Worm (Caenorhabditis elegans): ENCODE results near the gene cyp-31A5.

cyp-31A5 gene

DNA sequence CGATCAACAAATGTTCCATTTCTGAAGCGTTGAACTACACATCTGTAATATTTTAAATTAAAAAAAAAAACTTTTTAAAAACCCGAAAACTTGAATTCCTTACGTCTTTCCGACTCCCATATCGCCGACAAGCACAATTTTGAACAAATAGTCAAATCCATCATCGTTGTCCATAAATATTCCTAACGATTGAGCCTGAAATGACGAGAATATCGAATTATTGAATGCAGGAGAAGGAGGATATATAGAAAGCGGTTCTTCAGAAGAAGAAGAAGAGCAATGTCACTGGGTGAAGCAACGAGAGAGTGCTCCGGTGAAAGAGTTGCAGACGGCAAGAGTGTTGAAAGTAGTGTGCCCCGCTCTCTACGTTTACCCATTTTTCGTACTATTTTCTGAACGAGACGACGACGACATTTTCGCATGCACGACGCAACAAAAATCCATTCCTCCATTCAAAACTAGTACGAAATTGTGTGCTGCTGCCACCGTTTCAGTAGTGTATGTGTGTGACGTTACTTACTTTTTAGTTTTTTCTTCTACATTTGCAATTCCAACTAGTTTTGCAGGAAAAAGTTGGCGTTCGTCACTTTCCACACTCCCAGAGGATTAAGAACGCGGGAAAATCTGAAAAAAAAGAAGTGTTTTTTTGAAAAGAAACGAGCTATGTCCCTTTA is 17.2 kb upstream of the cyp-31A5 start, which contains the start of gene rab-19:
Gene rab-19 (minus strand): TSS at position 624 of the 674 bp plus-strand sequence.
- TF ChIP-seq snu-23 (GFP tag; optimal IDR thresholded peaks at IDR 0.05) (peak; percentile 42), egl-13 (tag; optimal IDR thresholded peaks at IDR 0.05) (no peak), ceh-82 (tag; optimal IDR thresholded peaks at IDR 0.05) (peak in 2 of 3 experiments; percentile 22 to 43), unc-130 (tag; optimal IDR thresholded peaks at IDR 0.05) (no peak), fkh-8 (tag; optimal IDR thresholded peaks at IDR 0.05) (peak; percentile 26), xbp-1 (tag; optimal IDR thresholded peaks at IDR 0.05) (peak; percentile 14), efl-1 (optimal IDR thresholded peaks at IDR 0.05) (peak; percentile 19 to 28), efl-1 (GFP tag; optimal IDR thresholded peaks at IDR 0.05 in 1 of 2) (peak in 1 of 2 experiments; percentile 9), nhr-47 (tag; optimal IDR thresholded peaks at IDR 0.05) (peak; percentile 17), isw-1 (GFP tag; IDR thresholded peaks at IDR 0.05) (no peak), ceh-8 (GFP tag; optimal IDR thresholded peaks at IDR 0.05) (no peak), swsn-7 (tag; optimal IDR thresholded peaks at IDR 0.05) (peak; percentile 18), nhr-77 (tag; optimal IDR thresholded peaks at IDR 0.05) (no peak), lsy-2 (tag; optimal IDR thresholded peaks at IDR 0.05) (peak; percentile 1 to 23), nhr-71 (tag; optimal IDR thresholded peaks at IDR 0.05) (peak; percentile 27), lin-35 (GFP tag; optimal IDR thresholded peaks at IDR 0.05) (peak in 1 of 2 experiments; percentile 30)

DNA sequence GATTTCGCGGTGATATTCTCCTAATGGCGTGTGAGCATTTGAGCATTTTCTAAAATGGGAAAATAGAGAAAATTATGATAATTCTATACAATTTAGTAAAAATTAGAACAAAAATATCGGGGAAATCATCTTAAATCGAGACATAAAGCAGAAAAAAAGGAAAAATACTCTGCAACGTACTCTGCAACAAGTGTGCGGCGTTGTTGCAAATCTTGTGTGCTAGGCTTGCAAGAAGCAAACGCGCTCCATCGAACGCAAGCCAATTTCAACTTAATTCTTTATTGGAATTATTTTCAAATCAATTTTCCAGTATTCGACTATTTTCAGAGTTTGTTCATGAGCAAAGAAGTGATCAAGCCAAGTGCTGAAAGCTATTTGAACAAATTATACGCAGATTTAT is 15.0 kb upstream of the cyp-31A5 start, which contains the start of the genes Y62E10A.20, Y62E10A.23 and mdt-9:
Gene Y62E10A.20 (minus strand): TSS at position 49 of the 400 bp plus-strand sequence.
Gene Y62E10A.23 (plus strand): TSS at position 282 of the 400 bp plus-strand sequence.
Gene mdt-9 (plus strand): TSS at position 338 of the 400 bp plus-strand sequence.
- TF ChIP-seq lsy-2 (tag; optimal IDR thresholded peaks at IDR 0.05): peak; percentile 81 to 91
- TF ChIP-seq nhr-90 (tag; optimal IDR thresholded peaks at IDR 0.05; ENCODE audit: poor library complexity): peak; percentile 65
- peak; percentile 78 for TF ChIP-seq nhr-85 (tag)
- peak; percentile 65 for TF ChIP-seq lir-3 (tag; optimal IDR thresholded peaks at IDR 0.05; ENCODE audit: poor library complexity)
- no peak for TF ChIP-seq tlp-1 (tag; optimal IDR thresholded peaks at IDR 0.05)
- TF ChIP-seq sptf-1 (tag; optimal IDR thresholded peaks at IDR 0.05): no peak
- TF ChIP-seq xbp-1 (tag; optimal IDR thresholded peaks at IDR 0.05): peak; percentile 75
- no peak for TF ChIP-seq ceh-8 (GFP tag; optimal IDR thresholded peaks at IDR 0.05)
- TF ChIP-seq mdl-1 (tag; optimal IDR thresholded peaks at IDR 0.05): peak in 1 of 2 experiments; percentile 69
- TF ChIP-seq unc-30 (tag; optimal IDR thresholded peaks at IDR 0.05): no peak
- TF ChIP-seq nhr-77 (tag; optimal IDR thresholded peaks at IDR 0.05): peak; percentile 41
- TF ChIP-seq lin-13 (GFP tag; optimal IDR thresholded peaks at IDR 0.05): peak; percentile 79
- no peak for TF ChIP-seq nhr-28 (tag; optimal IDR thresholded peaks at IDR 0.05)
- TF ChIP-seq C34B4.2 (tag; optimal IDR thresholded peaks at IDR 0.05): no peak
- TF ChIP-seq nhr-71 (tag; optimal IDR thresholded peaks at IDR 0.05): peak; percentile 84
- TF ChIP-seq nhr-47 (tag; optimal IDR thresholded peaks at IDR 0.05): peak; percentile 84
- peak; percentile 31 for TF ChIP-seq pax-3 (tag; optimal IDR thresholded peaks at IDR 0.05)
- TF ChIP-seq nhr-20 (tag; optimal IDR thresholded peaks at IDR 0.05): peak; percentile 72
- no peak for TF ChIP-seq sup-37 (GFP tag; optimal IDR thresholded peaks at IDR 0.05)
- peak; percentile 24 for TF ChIP-seq C04F5.9 (tag; optimal IDR thresholded peaks at IDR 0.05)
- TF ChIP-seq nhr-11 (tag; optimal IDR thresholded peaks at IDR 0.05): no peak
- no peak for TF ChIP-seq pqm-1 (tag; optimal IDR thresholded peaks at IDR 0.05)
- peak; percentile 76 for TF ChIP-seq lin-14 (GFP tag; optimal IDR thresholded peaks at IDR 0.05)
- peak; percentile 69 for TF ChIP-seq unc-86 (tag; optimal IDR thresholded peaks at IDR 0.05)
- peak; percentile 64 for TF ChIP-seq jun-1 (tag; optimal IDR thresholded peaks at IDR 0.05)
- TF ChIP-seq C16A3.4 (tag; optimal IDR thresholded peaks at IDR 0.05): peak; percentile 94
- TF ChIP-seq zag-1 (tag; optimal IDR thresholded peaks at IDR 0.05): no peak
- no peak for TF ChIP-seq fkh-4 (tag; optimal IDR thresholded peaks at IDR 0.05; ENCODE audit: borderline replicate concordance)
- peak; percentile 31 for TF ChIP-seq egl-13 (tag; optimal IDR thresholded peaks at IDR 0.05)
- TF ChIP-seq nhr-12 (tag; optimal IDR thresholded peaks at IDR 0.05): no peak
- TF ChIP-seq elt-3 (tag; optimal IDR thresholded peaks at IDR 0.05): peak in 2 of 6 experiments; percentile 39 to 61
- no peak for TF ChIP-seq ets-5 (GFP tag; IDR thresholded peaks at IDR 0.05)
- peak; percentile 74 for TF ChIP-seq nhr-19 (GFP tag; conservative IDR thresholded peaks at IDR 0.05)
- TF ChIP-seq egl-27 (tag; optimal IDR thresholded peaks at IDR 0.05): no peak
- peak; percentile 67 for TF ChIP-seq mep-1 (tag; optimal IDR thresholded peaks at IDR 0.05)
- TF ChIP-seq ama-1 (optimal IDR thresholded peaks at IDR 0.05): no peak
- no peak for TF ChIP-seq unc-98 (GFP tag; IDR thresholded peaks at IDR 0.05)
- peak; percentile 90 for TF ChIP-seq unc-130 (tag; optimal IDR thresholded peaks at IDR 0.05)
- peak; percentile 90 for TF ChIP-seq skn-1 (tag; optimal IDR thresholded peaks at IDR 0.05)
- peak; percentile 12 for TF ChIP-seq elt-2 (tag; optimal IDR thresholded peaks at IDR 0.05)
- no peak for TF ChIP-seq ceh-63 (GFP tag; optimal IDR thresholded peaks at IDR 0.05)
- TF ChIP-seq fkh-10 (GFP tag; optimal IDR thresholded peaks at IDR 0.05): no peak
